Worm (Caenorhabditis elegans) whole organism, dauer: ENCODE results near the gene gtf-2H4.

Experiments
- unc-62 ChIP-seq: sonication (generic microtip); optimal IDR thresholded peaks from 2 replicates; lab custom pipeline; 2017; ENCODE audit warnings: missing biosample characterization, missing genetic modification reagents, missing genetic modification characterization

gtf-2H4 gene

DNA sequence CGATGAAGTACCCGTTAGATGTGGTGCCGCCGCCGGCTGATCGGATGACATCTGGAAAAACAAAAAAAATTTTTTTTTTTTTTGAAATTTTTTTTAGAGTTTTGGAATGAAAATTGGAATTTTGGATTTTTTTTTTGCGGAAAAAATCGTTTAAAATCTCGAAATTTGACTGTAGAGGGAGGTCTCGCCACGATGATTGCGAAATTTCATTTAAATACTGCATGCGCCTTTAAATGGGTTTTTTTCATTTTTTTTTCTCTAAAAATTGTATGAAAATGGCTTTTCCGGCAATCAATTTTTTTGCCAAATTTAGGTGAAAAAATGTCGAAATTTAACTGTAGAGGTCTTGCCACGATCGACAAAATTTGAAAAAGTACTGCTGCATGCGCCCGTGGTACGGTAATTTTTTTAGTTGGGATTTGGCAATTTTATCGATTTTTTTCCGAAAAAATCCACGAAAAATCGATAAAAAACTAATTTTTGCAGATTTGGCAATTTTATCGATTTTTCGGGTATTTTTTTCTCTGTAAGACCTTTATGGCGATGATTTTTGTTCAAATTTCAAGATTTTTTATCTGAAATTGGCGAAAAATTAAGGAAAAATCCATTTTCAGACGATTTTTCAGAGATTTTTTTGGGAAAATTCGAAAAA is at the start of gene gtf-2H4:
Gene gtf-2H4 (minus strand): TSS at position 51 of the 652 bp plus-strand sequence.
- TF ChIP-seq unc-62 = no peak

DNA sequence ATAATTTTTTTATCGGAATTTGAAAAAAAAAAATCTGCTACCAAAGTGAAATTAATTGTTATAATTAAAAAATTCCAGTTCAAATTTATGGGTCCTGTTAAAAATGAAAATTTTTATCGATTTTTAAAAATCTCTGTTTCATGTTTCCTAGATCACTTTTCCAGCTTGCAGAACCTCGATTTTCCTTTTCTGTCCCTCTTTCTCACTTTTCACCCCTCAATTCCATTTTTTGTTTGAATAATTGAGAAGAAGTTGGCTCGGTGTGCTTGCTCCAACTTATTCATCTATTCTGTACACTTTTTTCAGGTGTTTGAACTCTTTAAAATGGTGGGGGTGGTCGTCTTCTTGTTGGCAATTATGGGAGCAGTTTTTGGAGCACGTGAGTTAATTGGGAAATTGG is 44.3 kb upstream of the gtf-2H4 start, which contains the start of gene acr-24:
Gene acr-24 (plus strand): TSS at position 301 of the 400 bp plus-strand sequence.
- no peak for TF ChIP-seq unc-62

ce11 chrIV:15476369-15476768 is 23.4 kb upstream of the gtf-2H4 start:
- no peak for TF ChIP-seq unc-62

ce11 chrIV:15475829-15476228 is 22.8 kb upstream of the gtf-2H4 start:
- no peak for TF ChIP-seq unc-62

DNA sequence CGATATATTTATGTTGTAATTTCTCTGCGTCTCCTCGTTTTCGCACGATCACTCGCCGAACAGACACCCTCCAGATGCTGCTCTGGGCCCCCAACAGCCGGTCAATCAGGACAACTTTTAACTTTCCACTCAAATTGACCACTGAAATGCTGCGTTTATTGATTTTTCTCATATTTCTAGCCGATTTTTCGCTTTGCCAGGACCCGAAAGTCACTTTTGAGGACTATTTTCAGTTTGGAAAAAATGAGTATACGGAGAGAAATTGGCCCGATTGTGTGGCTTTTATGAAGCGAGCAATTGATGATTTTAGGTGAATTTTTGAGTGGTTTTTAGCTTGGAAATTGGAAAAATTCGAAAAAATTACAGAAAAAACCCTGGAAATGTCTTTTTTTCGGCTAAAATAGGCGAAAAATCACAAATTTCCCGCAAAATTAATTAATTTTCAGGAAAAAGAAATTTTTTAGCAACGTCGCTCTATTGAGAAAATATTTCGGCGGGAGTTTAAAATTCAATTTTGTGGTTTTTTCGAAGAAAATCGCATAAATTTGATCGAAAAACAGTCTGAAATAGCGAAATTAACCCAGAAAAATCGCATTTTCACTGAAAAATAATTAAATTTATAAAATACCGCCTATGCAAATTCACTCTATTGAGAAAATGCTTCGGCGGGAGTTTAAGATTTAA is 20.7 kb upstream of the gtf-2H4 start, which contains the start of gene Y73F8A.26:
Gene Y73F8A.26 (plus strand): TSS at position 73 of the 684 bp plus-strand sequence.
- TF ChIP-seq unc-62 = no peak

- TF ChIP-seq unc-62 = no peak
These were observed 19.4 kb upstream of the gtf-2H4 start, which contains the start of gene Y73F8A.27 for ce11 chrIV:15472387-15472859. TSS of gene Y73F8A.27 (plus strand) at chrIV:15472809.

ce11 chrIV:15471430-15471829 is 18.4 kb upstream of the gtf-2H4 start, which contains the start of gene ntl-11:
TSS of gene ntl-11 (minus strand) at chrIV:15471495.
- no peak for TF ChIP-seq unc-62

ce11 chrIV:15444481-15444880 is 8.5 kb downstream of the gtf-2H4 start, which contains the start of gene Y73F8A.23:
TSS of gene Y73F8A.23 (minus strand) at chrIV:15444581.
- no peak for TF ChIP-seq unc-62

DNA sequence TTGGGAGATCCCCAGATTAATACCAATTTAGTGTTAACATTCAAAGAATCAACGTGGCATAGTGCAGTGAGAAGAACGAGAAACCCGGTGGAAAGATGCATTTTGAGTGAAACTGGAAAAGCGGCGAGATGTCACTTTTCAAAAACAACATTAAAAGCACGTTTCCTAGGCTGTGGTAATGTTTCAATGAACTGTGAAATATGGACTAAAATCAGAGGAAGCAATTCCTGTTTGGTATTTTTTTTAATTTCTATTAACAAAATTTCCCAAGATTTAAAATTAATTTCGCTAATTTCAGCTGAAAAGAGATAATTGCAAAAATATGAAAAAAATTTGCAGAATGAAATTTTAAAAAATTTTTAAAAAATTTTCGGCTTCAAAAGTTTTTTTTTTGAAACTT is 11.7 kb downstream of the gtf-2H4 start, which contains the start of gene Y73F8A.22:
Gene Y73F8A.22 (minus strand): TSS at position 101 of the 400 bp plus-strand sequence.
- no peak for TF ChIP-seq unc-62

ce11 chrIV:15433805-15434204 is 19.2 kb downstream of the gtf-2H4 start:
- no peak for TF ChIP-seq unc-62

ce11 chrIV:15402565-15402964 is 50.4 kb downstream of the gtf-2H4 start:
- no peak for TF ChIP-seq unc-62

DNA sequence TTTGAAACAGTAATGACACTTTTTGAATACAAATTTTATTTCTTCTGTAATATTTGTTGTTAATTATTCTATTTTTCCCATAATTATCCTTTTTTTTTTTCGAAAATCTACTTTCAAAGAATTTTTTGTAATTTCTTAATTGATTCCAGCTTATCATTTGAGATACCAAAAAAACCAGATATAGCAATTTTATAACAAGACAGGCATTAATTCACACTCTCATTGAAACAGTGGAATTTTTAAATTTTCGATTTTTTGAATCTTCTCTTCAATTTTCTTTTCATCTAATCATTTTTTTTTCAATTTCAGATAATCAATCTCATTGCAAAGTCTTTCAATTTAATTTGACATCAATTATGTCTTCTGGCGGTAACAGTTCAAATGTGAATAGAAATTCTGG is 53.0 kb downstream of the gtf-2H4 start, which contains the start of gene nhr-5:
Gene nhr-5 (plus strand): TSS at position 301 of the 400 bp plus-strand sequence.
- no peak for TF ChIP-seq unc-62

DNA sequence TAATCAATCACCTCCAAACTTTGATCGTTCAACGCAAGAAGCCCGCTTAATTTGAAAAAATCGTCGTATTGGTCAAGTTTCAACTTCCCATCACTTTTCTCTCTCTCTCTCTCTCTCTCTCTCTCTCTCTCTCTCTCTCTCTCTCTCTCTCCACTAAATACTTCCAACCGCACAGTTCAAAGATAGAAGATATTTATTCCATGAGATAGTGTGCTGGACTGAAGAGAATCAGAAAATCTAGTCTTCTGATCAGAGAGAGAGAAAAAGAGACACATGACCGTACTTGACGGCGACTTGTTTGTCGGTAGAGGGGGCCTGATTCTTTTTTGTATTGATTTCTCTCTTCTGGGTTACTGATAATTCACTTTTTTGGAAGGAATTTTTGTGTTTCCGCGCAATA is 54.3 kb downstream of the gtf-2H4 start:
- TF ChIP-seq unc-62 = no peak
